Worm (Caenorhabditis elegans): ENCODE results near the gene Y32H12A.7.
A peak's percentile ranks its signal among the peaks of the same experiment; 100 is the strongest.

Gene Y32H12A.7

ce11 chrIII:5395746-5396145 lies 10.5 kb upstream of the Y32H12A.7 start:
- TF ChIP-seq nhr-28 (tag; optimal IDR thresholded peaks at IDR 0.05) (no peak), ztf-4 (tag; optimal IDR thresholded peaks at IDR 0.05) (no peak), nhr-23 (tag; optimal IDR thresholded peaks at IDR 0.05) (no peak), hmg-11 (tag; optimal IDR thresholded peaks at IDR 0.05) (no peak), egl-5 (tag; optimal IDR thresholded peaks at IDR 0.05) (no peak), unc-39 (tag; optimal IDR thresholded peaks at IDR 0.05) (no peak), ceh-28 (tag; optimal IDR thresholded peaks at IDR 0.05) (no peak), elt-1 (tag; optimal IDR thresholded peaks at IDR 0.05) (no peak), elt-3 (tag; optimal IDR thresholded peaks at IDR 0.05) (no peak), jun-1 (tag; optimal IDR thresholded peaks at IDR 0.05) (no peak), nhr-237 (tag; optimal IDR thresholded peaks at IDR 0.05) (no peak), ama-1 (optimal IDR thresholded peaks at IDR 0.05) (no peak), mdl-1 (tag; optimal IDR thresholded peaks at IDR 0.05) (no peak)

ce11 chrIII:5389365-5389764 lies 4.2 kb upstream of the Y32H12A.7 start:
- TF ChIP-seq nhr-23 (tag; optimal IDR thresholded peaks at IDR 0.05) (no peak), unc-39 (tag; optimal IDR thresholded peaks at IDR 0.05) (no peak), nhr-43 (tag; optimal IDR thresholded peaks at IDR 0.05; ENCODE audit: poor library complexity, severe bottlenecking) (no peak), hmg-11 (tag; optimal IDR thresholded peaks at IDR 0.05) (no peak), ama-1 (optimal IDR thresholded peaks at IDR 0.05) (no peak), lin-15B (tag; optimal IDR thresholded peaks at IDR 0.05) (no peak), aly-2 (tag; optimal IDR thresholded peaks at IDR 0.05) (no peak), nhr-67 (tag; optimal IDR thresholded peaks at IDR 0.05) (no peak), mml-1 (tag; optimal IDR thresholded peaks at IDR 0.05) (no peak), nhr-237 (tag; optimal IDR thresholded peaks at IDR 0.05) (no peak), skn-1 (tag; optimal IDR thresholded peaks at IDR 0.05) (no peak), egl-27 (tag; optimal IDR thresholded peaks at IDR 0.05) (no peak), sea-2 (GFP tag; optimal IDR thresholded peaks at IDR 0.05) (no peak)

- TF ChIP-seq ama-1 (optimal IDR thresholded peaks at IDR 0.05) (no peak), nhr-11 (tag; optimal IDR thresholded peaks at IDR 0.05) (no peak), nhr-76 (tag; optimal IDR thresholded peaks at IDR 0.05) (no peak), jun-1 (tag; optimal IDR thresholded peaks at IDR 0.05) (no peak)
Measured at ce11 chrIII:5388113-5388512, 2.9 kb upstream of the Y32H12A.7 start.

- TF ChIP-seq lsy-12 (tag; optimal IDR thresholded peaks at IDR 0.05) (no peak), zag-1 (tag; optimal IDR thresholded peaks at IDR 0.05) (no peak)
Measured at ce11 chrIII:5382073-5382472, 3.1 kb downstream of the Y32H12A.7 start, which contains the start of gene Y32H12A.6. TSS of gene Y32H12A.6 (minus strand) at chrIII:5382173.

- TF ChIP-seq ceh-9 (tag; optimal IDR thresholded peaks at IDR 0.05): no peak
- no peak for TF ChIP-seq nhr-237 (tag; optimal IDR thresholded peaks at IDR 0.05)
- no peak for TF ChIP-seq daf-12 (tag; optimal IDR thresholded peaks at IDR 0.05)
- TF ChIP-seq nfya-1 (tag; optimal IDR thresholded peaks at IDR 0.05; ENCODE audit: insufficient read depth): no peak
- no peak for TF ChIP-seq unc-62 (GFP tag; optimal IDR thresholded peaks at IDR 0.05)
- TF ChIP-seq R02D3.7 (tag; optimal IDR thresholded peaks at IDR 0.05): no peak
- TF ChIP-seq nhr-67 (tag; optimal IDR thresholded peaks at IDR 0.05): no peak
- no peak for TF ChIP-seq nhr-12 (tag; optimal IDR thresholded peaks at IDR 0.05)
- TF ChIP-seq nhr-76 (tag; optimal IDR thresholded peaks at IDR 0.05): no peak
- no peak for TF ChIP-seq ceh-16 (tag; optimal IDR thresholded peaks at IDR 0.05)
- no peak for TF ChIP-seq lsy-12 (tag; optimal IDR thresholded peaks at IDR 0.05)
- TF ChIP-seq ama-1 (optimal IDR thresholded peaks at IDR 0.05): no peak
- TF ChIP-seq ceh-82 (tag; optimal IDR thresholded peaks at IDR 0.05): no peak
- no peak for TF ChIP-seq jun-1 (tag; optimal IDR thresholded peaks at IDR 0.05)
- no peak for TF ChIP-seq nhr-25 (tag; optimal IDR thresholded peaks at IDR 0.05)
Measured at ce11 chrIII:5380554-5380953, 4.7 kb downstream of the Y32H12A.7 start.

ce11 chrIII:5379879-5380331 lies 5.3 kb downstream of the Y32H12A.7 start, which contains the start of gene paqr-2:
TSS of gene paqr-2 (minus strand) at chrIII:5379929.
- TF ChIP-seq ztf-11 (tag; optimal IDR thresholded peaks at IDR 0.05) (no peak), snpc-4 (tag; optimal IDR thresholded peaks at IDR 0.05) (peak; percentile 2), eor-1 (tag; optimal IDR thresholded peaks at IDR 0.05) (no peak), ceh-82 (tag; optimal IDR thresholded peaks at IDR 0.05) (no peak), nhr-43 (tag; optimal IDR thresholded peaks at IDR 0.05; ENCODE audit: poor library complexity, severe bottlenecking) (no peak), mdl-1 (tag; optimal IDR thresholded peaks at IDR 0.05) (no peak), lsy-12 (tag; optimal IDR thresholded peaks at IDR 0.05) (no peak), fkh-10 (GFP tag; optimal IDR thresholded peaks at IDR 0.05) (no peak), pha-4 (tag; optimal IDR thresholded peaks at IDR 0.05) (peak; percentile 51), nhr-23 (tag; optimal IDR thresholded peaks at IDR 0.05) (peak; percentile 13), pqm-1 (tag; optimal IDR thresholded peaks at IDR 0.05) (peak; percentile 16), aly-2 (tag; optimal IDR thresholded peaks at IDR 0.05) (no peak), jun-1 (tag; optimal IDR thresholded peaks at IDR 0.05) (no peak), ceh-9 (tag; optimal IDR thresholded peaks at IDR 0.05) (no peak), nhr-11 (tag; optimal IDR thresholded peaks at IDR 0.05) (no peak), elt-2 (tag; optimal IDR thresholded peaks at IDR 0.05) (peak; percentile 3), unc-39 (tag; optimal IDR thresholded peaks at IDR 0.05) (no peak), mml-1 (tag; optimal IDR thresholded peaks at IDR 0.05) (no peak), lin-15B (tag; optimal IDR thresholded peaks at IDR 0.05) (peak; percentile 63), fos-1 (tag; optimal IDR thresholded peaks at IDR 0.05) (no peak), nhr-237 (tag; optimal IDR thresholded peaks at IDR 0.05) (no peak), nfya-1 (tag; optimal IDR thresholded peaks at IDR 0.05; ENCODE audit: insufficient read depth) (peak; percentile 44), elt-1 (tag; optimal IDR thresholded peaks at IDR 0.05) (no peak), elt-3 (tag; optimal IDR thresholded peaks at IDR 0.05) (no peak)

Measured in whole organism, L3 larva.